Fruit fly (Drosophila melanogaster): Measurements from ENCODE around the gene CG14323.

DNA sequence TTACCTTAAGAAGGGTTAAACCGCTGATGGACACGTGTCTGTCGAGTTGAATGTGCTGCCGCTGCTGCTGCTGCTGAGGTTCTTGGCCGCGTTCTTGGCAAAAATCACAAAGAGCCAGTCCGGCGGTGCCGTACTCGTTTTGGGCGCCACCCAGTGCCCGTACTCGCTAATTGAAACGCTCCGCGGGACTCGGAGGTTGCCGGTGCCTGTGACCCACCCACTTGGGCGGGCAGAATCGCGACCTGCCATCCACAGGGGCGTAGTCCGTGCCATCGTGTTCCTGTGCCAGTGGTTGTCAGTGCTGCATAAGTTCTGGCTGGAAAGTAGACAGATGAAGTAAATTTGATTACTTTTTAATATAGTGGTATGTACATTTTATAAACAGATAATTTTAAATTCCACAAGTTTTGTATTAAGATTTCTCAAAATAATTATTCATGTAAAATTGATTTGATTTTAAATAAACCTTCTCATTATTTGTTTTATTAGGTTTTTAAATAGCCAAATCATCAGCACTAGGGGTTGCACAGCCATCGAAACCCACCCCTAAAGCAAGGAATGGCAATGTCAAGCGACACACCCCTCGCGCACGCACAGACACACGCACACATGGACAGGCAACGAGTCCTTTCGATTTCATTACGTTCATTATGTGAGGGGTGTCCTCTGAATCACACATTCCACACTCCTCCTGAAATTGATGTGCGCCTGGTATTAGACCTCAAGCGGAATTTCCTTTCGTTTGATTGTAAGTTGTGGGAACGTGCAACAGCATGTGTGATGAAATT, 16.8 kb downstream of the CG14323 start:
- TF ChIP-seq usp (GFP tag; optimal IDR thresholded peaks at IDR 0.05) = no peak
- TF ChIP-seq N (GFP tag; optimal IDR thresholded peaks at IDR 0.05) = no peak
- TF ChIP-seq psq (GFP tag; optimal IDR thresholded peaks at IDR 0.05) = no peak

All from whole organism, wandering third instar larva.